Fruit fly (Drosophila melanogaster) whole organism, embryonic: Measurements from ENCODE around the gene CG6055.

ENCODE experiments used
- Adf1 ChIP-seq: fragments of 200-800 bp; sonication (Bioruptor generic); IDR thresholded peaks from 2 replicates; pipeline ENCODE4 v1.3.6; 2022; ENCODE audit warnings: missing biosample characterization, missing genetic modification characterization
- C15 ChIP-seq: fragments of 200-800 bp; sonication (Bioruptor generic); IDR thresholded peaks from 3 replicates; pipeline ENCODE4 v1.3.6; 2022; ENCODE audit warnings: missing biosample characterization, missing genetic modification characterization
- CG12155 ChIP-seq: fragments of 200-800 bp; sonication (Bioruptor generic); optimal IDR thresholded peaks from 3 replicates; lab custom pipeline; 2016; ENCODE audit warnings: missing biosample characterization, missing genetic modification characterization
- CG12219 ChIP-seq: fragments of 200-800 bp; sonication (Bioruptor generic); optimal IDR thresholded peaks from 3 replicates; lab custom pipeline; 2018; ENCODE audit warnings: missing biosample characterization, mild to moderate bottlenecking, missing genetic modification characterization
- CG13424 ChIP-seq: fragments of 200-800 bp; sonication (Bioruptor generic); optimal IDR thresholded peaks from 2 replicates; lab custom pipeline; 2019; ENCODE audit warnings: missing biosample characterization, mild to moderate bottlenecking, missing genetic modification characterization, moderate library complexity
- CG13624 ChIP-seq: fragments of 200-800 bp; sonication (Bioruptor generic); optimal IDR thresholded peaks from 2 replicates; lab custom pipeline; 2016; ENCODE audit warnings: missing biosample characterization, missing genetic modification characterization
- CG14014 ChIP-seq: fragments of 200-800 bp; sonication (Bioruptor generic); IDR thresholded peaks from 2 replicates; pipeline ENCODE4 v1.3.6; 2022; ENCODE audit warnings: missing biosample characterization, missing genetic modification characterization
- CG15479 ChIP-seq: fragments of 200-800 bp; sonication (Bioruptor generic); optimal IDR thresholded peaks from 3 replicates; lab custom pipeline; 2019; ENCODE audit warnings: missing biosample characterization, mild to moderate bottlenecking, missing genetic modification characterization, moderate library complexity
- CG17186 ChIP-seq: fragments of 200-800 bp; sonication (Bioruptor generic); optimal IDR thresholded peaks from 3 replicates; lab custom pipeline; 2017; ENCODE audit warnings: missing biosample characterization, missing genetic modification reagents, missing genetic modification characterization
- CG17328 ChIP-seq: fragments of 200-800 bp; sonication (Bioruptor generic); IDR thresholded peaks from 2 replicates; pipeline ENCODE4 v1.3.6; 2022; ENCODE audit warnings: missing biosample characterization, missing genetic modification characterization
- CG18599 ChIP-seq: fragments of 200-800 bp; sonication (Bioruptor generic); optimal IDR thresholded peaks from 3 replicates; lab custom pipeline; 2017; ENCODE audit warnings: missing biosample characterization, missing genetic modification characterization, mild to moderate bottlenecking, moderate library complexity, missing genetic modification reagents
- CG2120 ChIP-seq: fragments of 200-800 bp; sonication (Bioruptor generic); optimal IDR thresholded peaks from 3 replicates; lab custom pipeline; 2016; ENCODE audit warnings: missing biosample characterization, missing genetic modification characterization
- CG2202 ChIP-seq: fragments of 200-800 bp; sonication (Bioruptor generic); optimal IDR thresholded peaks from 2 replicates; lab custom pipeline; 2018; ENCODE audit warnings: missing biosample characterization, mild to moderate bottlenecking, missing genetic modification characterization
- CG2712 ChIP-seq: fragments of 200-800 bp; optimal IDR thresholded peaks from 3 replicates; lab custom pipeline; 2019; ENCODE audit warnings: missing biosample characterization, mild to moderate bottlenecking, missing genetic modification characterization, moderate library complexity
- CG30403 ChIP-seq: fragments of 200-800 bp; sonication (Bioruptor generic); optimal IDR thresholded peaks from 3 replicates; lab custom pipeline; 2016; ENCODE audit warnings: missing biosample characterization, missing genetic modification characterization
- CG7556 ChIP-seq: fragments of 200-800 bp; sonication (Bioruptor generic); optimal IDR thresholded peaks from 2 replicates; lab custom pipeline; 2017; ENCODE audit warnings: missing biosample characterization, mild to moderate bottlenecking, missing genetic modification characterization
- CTCF ChIP-seq: fragments of 200-800 bp; sonication (Bioruptor generic); optimal IDR thresholded peaks from 2 replicates; lab custom pipeline; 2017; ENCODE audit warnings: missing biosample characterization, mild to moderate bottlenecking, missing genetic modification characterization, moderate library complexity
- Fer1 ChIP-seq: fragments of 200-800 bp; sonication (Bioruptor generic); optimal IDR thresholded peaks from 2 replicates; lab custom pipeline; 2017; ENCODE audit warnings: missing biosample characterization, mild to moderate bottlenecking, missing genetic modification characterization
- H15 ChIP-seq: fragments of 200-800 bp; sonication (Bioruptor generic); IDR thresholded peaks from 3 replicates; pipeline ENCODE4 v1.3.6; 2022; ENCODE audit warnings: missing biosample characterization, missing genetic modification characterization
- HLH3B ChIP-seq: fragments of 200-800 bp; sonication (Bioruptor generic); IDR thresholded peaks from 2 replicates; pipeline ENCODE4 v1.3.6; 2022; ENCODE audit warnings: missing biosample characterization, missing genetic modification characterization
- Hr78 ChIP-seq, 2 experiments: fragments of 200-800 bp in 1 of 2; fragments of >200 bp in 1 of 2; sonication (Bioruptor generic) in 1 of 2; optimal IDR thresholded peaks; 2 replicates each; lab custom pipeline; 2017 to 2019; ENCODE audit warnings: missing biosample characterization in 2 of 2, missing genetic modification characterization in 2 of 2, mild to moderate bottlenecking in 1 of 2, moderate library complexity in 1 of 2
- Hsf ChIP-seq: fragments of 200-800 bp; sonication (Bioruptor generic); optimal IDR thresholded peaks from 3 replicates; lab custom pipeline; 2016; ENCODE audit warnings: missing biosample characterization, missing genetic modification characterization
- Med ChIP-seq: fragments of 200-800 bp; sonication (Bioruptor generic); peaks from one replicate; lab custom pipeline; 2016; ENCODE audit warnings: missing biosample characterization, missing genetic modification characterization, mild to moderate bottlenecking, inconsistent platforms, moderate library complexity
- Meics ChIP-seq: fragments of 200-800 bp; sonication (Bioruptor generic); optimal IDR thresholded peaks from 2 replicates; lab custom pipeline; 2017; ENCODE audit warnings: missing biosample characterization, mild to moderate bottlenecking, missing genetic modification characterization
- Mes4 ChIP-seq: fragments of 200-800 bp; sonication (Bioruptor generic); optimal IDR thresholded peaks from 2 replicates; lab custom pipeline; 2016; ENCODE audit warnings: missing biosample characterization, missing genetic modification characterization
- PHDP ChIP-seq: fragments of 200-800 bp; sonication (Bioruptor generic); optimal IDR thresholded peaks from 3 replicates; lab custom pipeline; 2018; ENCODE audit warnings: missing biosample characterization, mild to moderate bottlenecking, missing genetic modification characterization, moderate library complexity
- Scr ChIP-seq: fragments of 200-800 bp; sonication (Bioruptor generic); IDR thresholded peaks from 2 replicates; pipeline ENCODE4 v1.3.6; 2022; ENCODE audit warnings: missing biosample characterization, missing genetic modification characterization; ENCODE audit not compliant: partially characterized antibody
- Trl ChIP-seq, 3 experiments: fragments of >200 bp in 2 of 3; fragments of 200-800 bp in 1 of 3; sonication (Bioruptor generic) in 1 of 3; optimal IDR thresholded peaks; 2 replicates in 1 of 3; 3 replicates in 2 of 3; lab custom pipeline; 2016 to 2017; ENCODE audit warnings: missing biosample characterization in 1 of 3, missing genetic modification characterization in 1 of 3
- Vsx1 ChIP-seq: fragments of 200-800 bp; sonication (Bioruptor generic); optimal IDR thresholded peaks from 2 replicates; lab custom pipeline; 2017; ENCODE audit warnings: missing biosample characterization, mild to moderate bottlenecking, missing genetic modification characterization, missing genetic modification reagents
- bbx ChIP-seq: fragments of 200-800 bp; sonication (Bioruptor generic); IDR thresholded peaks from 2 replicates; pipeline ENCODE4 v1.3.6; 2022; ENCODE audit warnings: missing biosample characterization, missing genetic modification characterization; ENCODE audit not compliant: partially characterized antibody
- bsh ChIP-seq, 2 experiments: fragments of 200-800 bp; sonication (Bioruptor generic); optimal IDR thresholded peaks; 2 replicates each; lab custom pipeline; 2017 to 2018; ENCODE audit warnings: mild to moderate bottlenecking in 2 of 2, missing biosample characterization in 2 of 2, missing genetic modification characterization in 2 of 2, moderate library complexity in 1 of 2
- crol ChIP-seq: fragments of 200-800 bp; sonication (Bioruptor generic); IDR thresholded peaks from 2 replicates; pipeline ENCODE4 v1.3.6; 2022; ENCODE audit warnings: missing biosample characterization, missing genetic modification characterization
- crp ChIP-seq, 2 experiments: fragments of 200-800 bp; sonication (Bioruptor generic); optimal IDR thresholded peaks; 2 replicates in 1 of 2; 3 replicates in 1 of 2; lab custom pipeline; 2017; ENCODE audit warnings: missing biosample characterization in 2 of 2, missing genetic modification characterization in 2 of 2, mild to moderate bottlenecking in 1 of 2, moderate library complexity in 1 of 2
- cwo ChIP-seq: fragments of 200-800 bp; sonication (Bioruptor generic); optimal IDR thresholded peaks from 3 replicates; lab custom pipeline; 2017; ENCODE audit warnings: missing biosample characterization, missing genetic modification characterization, mild to moderate bottlenecking, moderate library complexity, missing genetic modification reagents
- dysf ChIP-seq: fragments of 200-800 bp; sonication (Bioruptor generic); IDR thresholded peaks from 3 replicates; pipeline ENCODE4 v1.3.6; 2022; ENCODE audit warnings: missing biosample characterization, missing genetic modification characterization
- gem ChIP-seq: fragments of 200-800 bp; sonication (Bioruptor generic); optimal IDR thresholded peaks from 2 replicates; lab custom pipeline; 2019; ENCODE audit warnings: missing biosample characterization, mild to moderate bottlenecking, missing genetic modification characterization, moderate library complexity
- lmd ChIP-seq: fragments of 200-800 bp; sonication (Bioruptor generic); IDR thresholded peaks from 2 replicates; pipeline ENCODE4 v1.3.6; 2022; ENCODE audit warnings: missing biosample characterization, missing genetic modification characterization
- maf-S ChIP-seq: fragments of 200-800 bp; sonication (Bioruptor generic); optimal IDR thresholded peaks from 2 replicates; lab custom pipeline; 2016; ENCODE audit warnings: missing biosample characterization, missing genetic modification characterization
- nmo ChIP-seq: fragments of 200-800 bp; sonication (Bioruptor generic); optimal IDR thresholded peaks from 2 replicates; lab custom pipeline; 2018; ENCODE audit warnings: missing biosample characterization, mild to moderate bottlenecking, missing genetic modification characterization, moderate library complexity
- nom ChIP-seq: fragments of 200-800 bp; sonication (Bioruptor generic); optimal IDR thresholded peaks from 2 replicates; lab custom pipeline; 2017; ENCODE audit warnings: missing biosample characterization, missing genetic modification characterization, mild to moderate bottlenecking, moderate library complexity, missing genetic modification reagents
- onecut ChIP-seq: fragments of 200-800 bp; sonication (Bioruptor generic); IDR thresholded peaks from 2 replicates; pipeline ENCODE4 v1.3.6; 2022; ENCODE audit warnings: missing biosample characterization, missing genetic modification characterization
- prd ChIP-seq, 3 experiments: fragments of >200 bp in 2 of 3; fragments of 200-800 bp in 1 of 3; sonication (Bioruptor generic) in 1 of 3; optimal IDR thresholded peaks in 2 of 3; IDR thresholded peaks in 1 of 3; 2 replicates in 2 of 3; 3 replicates in 1 of 3; pipeline versions ENCODE4 v1.3.6 to Lab custom; 2017 to 2022; ENCODE audit warnings: missing biosample characterization in 1 of 3, missing genetic modification characterization in 1 of 3
- repo ChIP-seq: fragments of 200-800 bp; sonication (Bioruptor generic); optimal IDR thresholded peaks from 2 replicates; lab custom pipeline; 2016; ENCODE audit warnings: missing biosample characterization, missing genetic modification characterization
- sc ChIP-seq, 3 experiments: fragments of >200 bp in 2 of 3; fragments of 200-800 bp in 1 of 3; sonication (Bioruptor generic) in 1 of 3; optimal IDR thresholded peaks; 2 replicates in 2 of 3; 3 replicates in 1 of 3; lab custom pipeline; 2017; ENCODE audit warnings: mild to moderate bottlenecking in 1 of 3, missing biosample characterization in 1 of 3, missing genetic modification characterization in 1 of 3, missing genetic modification reagents in 1 of 3
- sisA ChIP-seq: fragments of 200-800 bp; sonication (Bioruptor generic); IDR thresholded peaks from 2 replicates; pipeline ENCODE4 v1.3.6; 2022; ENCODE audit warnings: missing biosample characterization, missing genetic modification characterization
- tup ChIP-seq: fragments of 200-800 bp; sonication (Bioruptor generic); optimal IDR thresholded peaks from 2 replicates; lab custom pipeline; 2016; ENCODE audit warnings: missing biosample characterization, mild to moderate bottlenecking, missing genetic modification characterization, moderate library complexity

The CG6055 gene

DNA sequence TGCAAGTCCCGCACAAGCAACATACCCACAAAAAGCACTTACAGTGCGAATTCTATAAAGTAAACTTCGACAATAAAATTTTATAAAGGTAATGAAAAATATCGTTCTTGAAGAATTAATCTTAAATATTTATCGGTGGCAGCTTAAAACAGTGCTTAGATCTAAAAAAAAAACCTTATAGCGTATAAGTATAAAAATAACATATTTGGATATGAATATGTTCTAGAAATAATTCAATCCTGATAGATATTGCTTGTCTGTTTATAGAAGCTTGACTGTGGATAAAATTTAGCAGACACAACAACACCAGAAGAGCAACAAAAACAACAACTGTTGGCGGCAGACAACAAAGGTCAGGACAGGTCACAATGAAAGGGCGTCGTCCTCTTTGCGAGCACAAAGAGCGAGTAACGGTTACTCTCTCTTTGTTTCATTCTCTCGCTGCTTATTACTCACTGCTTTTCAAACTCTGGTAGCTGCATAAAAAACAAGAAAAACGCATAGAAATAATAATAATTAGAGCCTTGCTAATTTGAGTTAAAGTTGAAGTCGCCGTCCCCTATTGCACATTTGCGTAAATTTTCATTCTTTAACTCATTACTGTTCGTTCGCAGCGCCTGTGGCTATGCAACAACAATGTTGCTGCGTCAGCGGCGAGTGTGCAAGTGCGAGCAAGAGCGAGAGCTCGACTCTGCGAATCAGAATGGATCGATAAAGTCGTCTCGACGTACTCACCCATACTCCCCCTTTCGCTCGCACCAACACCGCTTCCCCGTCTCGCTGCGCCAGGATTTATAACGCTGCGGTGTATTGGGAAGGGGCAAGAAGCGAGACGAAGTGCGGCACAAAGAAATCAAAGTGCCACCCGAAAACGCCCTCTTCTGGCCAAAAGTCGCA lies 46.7 kb upstream of the CG6055 start (continued):
- TF ChIP-seq Mes4 (GFP tag; lab: Kevin White, UChicago) (no peak), CG2712 (tag; lab: Kevin White, UChicago) (peak; percentile 13), CG12155 (GFP tag; lab: Kevin White, UChicago) (peak; percentile 93), cwo (GFP tag; lab: Kevin White, UChicago) (peak; percentile 21), CG17328 (GFP tag; lab: Robert Waterston, UW) (0 out of 2 replicates have a peak, but pooled peaks have one; percentile 4), sisA (GFP tag; lab: Robert Waterston, UW) (no peak), C15 (GFP tag; lab: Robert Waterston, UW) (no peak), bsh (GFP tag; optimal IDR thresholded peaks at IDR 0.05; lab: Kevin White, UChicago) (peak in 1 of 2 experiments; percentile 43), CG2202 (tag; lab: Kevin White, UChicago) (no peak), CG15479 (peak; percentile 50), HLH3B (0 out of 2 replicates have a peak, but pooled peaks have one; percentile 9), nom (GFP tag; lab: Kevin White, UChicago) (peak; percentile 16), CG30403 (GFP tag; lab: Kevin White, UChicago) (peak; percentile 22), Scr (GFP tag; lab: Robert Waterston, UW) (no peak), CG2120 (GFP tag; lab: Kevin White, UChicago) (peak; percentile 68), CG17186 (GFP tag; lab: Kevin White, UChicago) (no peak), CG12219 (GFP tag; lab: Kevin White, UChicago) (no peak), dysf (GFP tag; lab: Robert Waterston, UW) (0 out of 3 replicates have a peak, but pooled peaks have one; percentile 27), CG13424 (peak; percentile 48), nmo (peak; percentile 16), bbx (GFP tag; lab: Robert Waterston, UW) (no peak), CG13624 (GFP tag; lab: Kevin White, UChicago) (no peak), Hsf (GFP tag; lab: Kevin White, UChicago) (no peak), Meics (GFP tag; lab: Kevin White, UChicago) (peak; percentile 50), gem (tag; lab: Kevin White, UChicago) (peak; percentile 63), CTCF (GFP tag; lab: Kevin White, UChicago) (peak; percentile 89), Med (GFP tag; lab: Kevin White, UChicago) (peak; percentile 81), Fer1 (peak; percentile 12), crol (GFP tag; lab: Robert Waterston, UW) (peak; percentile 81), Hr78 (GFP tag; optimal IDR thresholded peaks at IDR 0.05; lab: Kevin White, UChicago) (peak in 1 of 2 experiments; percentile 19), prd (optimal IDR thresholded peaks at IDR 0.05; lab: Kevin White, UChicago) (no peak), prd (GFP tag; IDR thresholded peaks at IDR 0.05; lab: Robert Waterston, UW) (no peak), H15 (GFP tag; lab: Robert Waterston, UW) (0 out of 3 replicates have a peak, but pooled peaks have one; percentile 10), Adf1 (GFP tag; lab: Robert Waterston, UW) (peak; percentile 7; the same call in 1 of the 2 replicates), Vsx1 (no peak), maf-S (GFP tag; lab: Kevin White, UChicago) (no peak), repo (GFP tag; lab: Kevin White, UChicago) (no peak), lmd (GFP tag; lab: Robert Waterston, UW) (peak; percentile 11; the same call in 1 of the 2 replicates), Trl (optimal IDR thresholded peaks at IDR 0.05; lab: Kevin White, UChicago) (peak; percentile 29 to 40), Trl (GFP tag; optimal IDR thresholded peaks at IDR 0.05; lab: Kevin White, UChicago) (no peak), tup (GFP tag; lab: Kevin White, UChicago) (no peak), CG14014 (GFP tag; lab: Robert Waterston, UW) (peak; percentile 40; the same call in 1 of the 2 replicates), sc (optimal IDR thresholded peaks at IDR 0.05; lab: Kevin White, UChicago) (no peak), sc (GFP tag; optimal IDR thresholded peaks at IDR 0.05; lab: Kevin White, UChicago) (no peak), crp (GFP tag; optimal IDR thresholded peaks at IDR 0.05; lab: Kevin White, UChicago) (no peak), PHDP (tag; lab: Kevin White, UChicago) (peak; percentile 36), CG7556 (GFP tag; lab: Kevin White, UChicago) (peak; percentile 48), onecut (GFP tag; lab: Robert Waterston, UW) (peak; percentile 99), CG18599 (GFP tag; lab: Kevin White, UChicago) (peak; percentile 63)
